Worm (Caenorhabditis elegans): ENCODE measurements around the gene F45D3.1.

Gene F45D3.1

ce11 chrV:12540018-12540417, 13.2 kb downstream of the F45D3.1 start:
- TF ChIP-seq unc-62 (GFP tag; optimal IDR thresholded peaks at IDR 0.05), result peak; percentile 46
- no peak for TF ChIP-seq crh-2 (tag; optimal IDR thresholded peaks at IDR 0.05)
- peak; percentile 8 for TF ChIP-seq zag-1 (tag; optimal IDR thresholded peaks at IDR 0.05)
- no peak for TF ChIP-seq ztf-1 (GFP tag; conservative IDR thresholded peaks at IDR 0.05)
- no peak for TF ChIP-seq egl-27 (tag; optimal IDR thresholded peaks at IDR 0.05)
- peak; percentile 92 for TF ChIP-seq fos-1 (tag; optimal IDR thresholded peaks at IDR 0.05)

DNA sequence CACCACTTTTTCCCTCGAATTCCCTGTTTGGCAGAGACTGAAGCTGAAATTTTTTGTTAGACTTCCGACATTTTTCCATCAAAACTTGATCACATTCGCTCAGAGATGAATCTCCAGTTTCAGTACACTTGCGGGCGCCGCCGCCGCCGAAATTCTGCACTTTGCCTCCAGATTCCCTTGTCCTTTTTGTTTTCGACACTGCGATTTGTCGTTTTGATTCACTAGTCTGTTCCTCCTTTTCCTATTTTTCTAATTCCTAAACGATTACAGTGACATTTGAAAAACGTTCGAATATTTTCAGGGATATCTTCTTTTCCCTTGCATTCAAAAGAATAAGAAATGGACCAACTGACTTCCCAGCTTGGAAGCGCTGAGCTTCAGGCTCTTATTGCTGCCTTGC, 13.9 kb downstream of the F45D3.1 start, which contains the start of gene F45D3.2:
Gene F45D3.2, plus strand, starts transcription at position 301 of the 400 bp plus-strand sequence.
- TF ChIP-seq elt-1 (tag; optimal IDR thresholded peaks at IDR 0.05) (no peak), peb-1 (tag; optimal IDR thresholded peaks at IDR 0.05) (no peak), mdl-1 (tag; optimal IDR thresholded peaks at IDR 0.05) (no peak), gmeb-1 (tag; optimal IDR thresholded peaks at IDR 0.05) (no peak), nhr-12 (tag; optimal IDR thresholded peaks at IDR 0.05) (no peak), elt-3 (tag; optimal IDR thresholded peaks at IDR 0.05) (no peak), mab-5 (tag; optimal IDR thresholded peaks at IDR 0.05) (no peak), nhr-129 (tag; optimal IDR thresholded peaks at IDR 0.05) (no peak), ceh-16 (tag; optimal IDR thresholded peaks at IDR 0.05) (no peak), blmp-1 (tag; optimal IDR thresholded peaks at IDR 0.05; ENCODE audit: insufficient read depth) (no peak), skn-1 (tag; optimal IDR thresholded peaks at IDR 0.05) (no peak), alr-1 (tag; optimal IDR thresholded peaks at IDR 0.05) (no peak), sem-4 (tag; optimal IDR thresholded peaks at IDR 0.05) (no peak), egl-27 (tag; optimal IDR thresholded peaks at IDR 0.05) (no peak), nhr-21 (tag; optimal IDR thresholded peaks at IDR 0.05) (no peak), nhr-23 (tag; optimal IDR thresholded peaks at IDR 0.05) (no peak)

- TF ChIP-seq skn-1 (tag; optimal IDR thresholded peaks at IDR 0.05) (no peak), dmd-4 (tag; optimal IDR thresholded peaks at IDR 0.05) (no peak), unc-62 (GFP tag; optimal IDR thresholded peaks at IDR 0.05) (no peak), nhr-25 (tag; optimal IDR thresholded peaks at IDR 0.05) (no peak), nhr-23 (tag; optimal IDR thresholded peaks at IDR 0.05) (no peak), elt-1 (tag; optimal IDR thresholded peaks at IDR 0.05) (no peak), egl-27 (tag; optimal IDR thresholded peaks at IDR 0.05) (no peak), nhr-12 (tag; optimal IDR thresholded peaks at IDR 0.05) (no peak), sma-3 (GFP tag; optimal IDR thresholded peaks at IDR 0.05) (no peak), mab-5 (tag; optimal IDR thresholded peaks at IDR 0.05) (no peak), lin-39 (tag; optimal IDR thresholded peaks at IDR 0.05) (no peak), crh-2 (tag; optimal IDR thresholded peaks at IDR 0.05) (no peak), lin-13 (GFP tag; optimal IDR thresholded peaks at IDR 0.05) (no peak), elt-3 (tag; optimal IDR thresholded peaks at IDR 0.05) (no peak), zag-1 (tag; optimal IDR thresholded peaks at IDR 0.05) (no peak), nhr-10 (tag; optimal IDR thresholded peaks at IDR 0.05) (no peak), lsy-2 (tag; optimal IDR thresholded peaks at IDR 0.05) (no peak), alr-1 (tag; optimal IDR thresholded peaks at IDR 0.05) (no peak), aly-2 (tag; optimal IDR thresholded peaks at IDR 0.05) (no peak), ztf-11 (tag; optimal IDR thresholded peaks at IDR 0.05) (no peak)
These were observed 14.3 kb downstream of the F45D3.1 start for ce11 chrV:12541207-12541606.

ce11 chrV:12542683-12543319, 15.9 kb downstream of the F45D3.1 start:
- TF ChIP-seq lsy-2 (tag; optimal IDR thresholded peaks at IDR 0.05), result peak in 1 of 2 experiments; percentile 43
- no peak for TF ChIP-seq ztf-11 (tag; optimal IDR thresholded peaks at IDR 0.05)
- TF ChIP-seq nhr-21 (tag; optimal IDR thresholded peaks at IDR 0.05), result peak; percentile 60
- TF ChIP-seq nhr-11 (tag; optimal IDR thresholded peaks at IDR 0.05), result peak; percentile 83
- TF ChIP-seq fos-1 (tag; optimal IDR thresholded peaks at IDR 0.05), result peak; percentile 45
- no peak for TF ChIP-seq mab-5 (tag; optimal IDR thresholded peaks at IDR 0.05)
- no peak for TF ChIP-seq ZK546.5 (tag; optimal IDR thresholded peaks at IDR 0.05)
- TF ChIP-seq elt-1 (tag; optimal IDR thresholded peaks at IDR 0.05), result no peak
- TF ChIP-seq gmeb-1 (tag; optimal IDR thresholded peaks at IDR 0.05), result no peak
- peak; percentile 37 for TF ChIP-seq nhr-25 (tag; optimal IDR thresholded peaks at IDR 0.05)
- TF ChIP-seq ztf-4 (tag; optimal IDR thresholded peaks at IDR 0.05), result no peak
- peak; percentile 48 for TF ChIP-seq blmp-1 (tag; optimal IDR thresholded peaks at IDR 0.05; ENCODE audit: insufficient read depth)
- TF ChIP-seq peb-1 (tag; optimal IDR thresholded peaks at IDR 0.05), result no peak

DNA sequence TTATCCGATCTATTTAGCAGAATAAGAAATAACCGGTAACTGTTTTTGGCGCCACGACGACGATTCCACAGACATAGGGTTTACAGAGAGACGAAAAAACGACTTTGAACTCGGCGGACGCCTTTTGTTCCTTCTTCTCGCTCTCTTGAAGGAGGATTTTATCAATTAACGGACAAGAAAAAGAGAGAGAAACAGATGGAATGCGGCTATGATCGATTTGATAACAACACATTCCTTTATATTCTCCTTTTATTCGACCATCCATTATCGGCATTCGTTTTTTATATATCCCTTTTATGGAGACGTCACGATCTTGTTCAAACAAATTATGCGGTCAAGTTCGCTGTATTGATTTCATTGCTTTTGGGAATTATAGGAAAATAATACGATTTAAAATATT, 22.0 kb downstream of the F45D3.1 start:
- TF ChIP-seq gmeb-1 (tag; optimal IDR thresholded peaks at IDR 0.05) (peak; percentile 1), nhr-25 (tag; optimal IDR thresholded peaks at IDR 0.05) (peak; percentile 38), nhr-129 (tag; optimal IDR thresholded peaks at IDR 0.05) (peak; percentile 45), mdl-1 (tag; optimal IDR thresholded peaks at IDR 0.05) (no peak), sma-3 (GFP tag; optimal IDR thresholded peaks at IDR 0.05) (peak; percentile 79), lsy-2 (tag; optimal IDR thresholded peaks at IDR 0.05) (peak in 1 of 2 experiments; percentile 29), sma-9 (GFP tag; optimal IDR thresholded peaks at IDR 0.05) (peak; percentile 70), sma-9 (tag; optimal IDR thresholded peaks at IDR 0.05) (no peak), ama-1 (optimal IDR thresholded peaks at IDR 0.05) (peak; percentile 95), Y55F3AM.14 (GFP tag; optimal IDR thresholded peaks at IDR 0.05) (no peak), nhr-21 (tag; optimal IDR thresholded peaks at IDR 0.05) (peak; percentile 89), lin-39 (tag; optimal IDR thresholded peaks at IDR 0.05) (no peak), nhr-11 (tag; optimal IDR thresholded peaks at IDR 0.05) (no peak), blmp-1 (tag; optimal IDR thresholded peaks at IDR 0.05; ENCODE audit: insufficient read depth) (peak; percentile 57), F13H6.1 (tag; optimal IDR thresholded peaks at IDR 0.05) (no peak)

Measured in whole organism, L2 larva.